Worm (Caenorhabditis elegans) whole organism, early embryonic: ENCODE results near the gene stdh-3.

Experiments used
- B0310.2 ChIP-seq: sonication (generic microtip); optimal IDR thresholded peaks from 2 replicates; lab custom pipeline; 2016; ENCODE audit warnings: mild to moderate bottlenecking, missing genetic modification characterization, missing compliant biosample characterization
- ama-1 ChIP-seq: fragments of 150-350 bp; optimal IDR thresholded peaks from 2 replicates; lab custom pipeline; 2014
- ceh-13 ChIP-seq: fragments of 200-800 bp; sonication (Bioruptor generic); optimal IDR thresholded peaks from 2 replicates; lab custom pipeline; 2018; ENCODE audit warnings: mild to moderate bottlenecking, missing genetic modification characterization, missing compliant biosample characterization
- ets-7 ChIP-seq: sonication (generic microtip); optimal IDR thresholded peaks from 2 replicates; lab custom pipeline; 2016; ENCODE audit warnings: missing genotype, missing genetic modification characterization, missing compliant biosample characterization
- flt-1 ChIP-seq: fragments of 200-800 bp; sonication (Bioruptor generic); IDR thresholded peaks from 2 replicates; pipeline ENCODE4 v1.3.6; 2022; ENCODE audit warnings: missing genetic modification characterization, missing compliant biosample characterization
- hnd-1 ChIP-seq: sonication (generic microtip); optimal IDR thresholded peaks from 2 replicates; lab custom pipeline; 2016; ENCODE audit warnings: missing genetic modification characterization, missing compliant biosample characterization
- sea-1 ChIP-seq: fragments of 200-800 bp; sonication (Bioruptor generic); conservative IDR thresholded peaks from 2 replicates; pipeline ENCODE4 v1.3.6; 2022; ENCODE audit warnings: missing genetic modification characterization, missing compliant biosample characterization
- tbx-11 ChIP-seq: fragments of 200-800 bp; sonication (Bioruptor generic); IDR thresholded peaks from 2 replicates; pipeline ENCODE4 v1.3.6; 2022; ENCODE audit warnings: missing genetic modification characterization, missing compliant biosample characterization
- tbx-37 ChIP-seq: fragments of 200-800 bp; sonication (Bioruptor generic); conservative IDR thresholded peaks from 2 replicates; pipeline ENCODE4 v1.3.6; 2022; ENCODE audit warnings: missing genetic modification reagents, missing genetic modification characterization, missing compliant biosample characterization
- tra-4 ChIP-seq: sonication (generic microtip); optimal IDR thresholded peaks from 2 replicates; lab custom pipeline; 2017; ENCODE audit warnings: missing genetic modification characterization, missing compliant biosample characterization

DNA sequence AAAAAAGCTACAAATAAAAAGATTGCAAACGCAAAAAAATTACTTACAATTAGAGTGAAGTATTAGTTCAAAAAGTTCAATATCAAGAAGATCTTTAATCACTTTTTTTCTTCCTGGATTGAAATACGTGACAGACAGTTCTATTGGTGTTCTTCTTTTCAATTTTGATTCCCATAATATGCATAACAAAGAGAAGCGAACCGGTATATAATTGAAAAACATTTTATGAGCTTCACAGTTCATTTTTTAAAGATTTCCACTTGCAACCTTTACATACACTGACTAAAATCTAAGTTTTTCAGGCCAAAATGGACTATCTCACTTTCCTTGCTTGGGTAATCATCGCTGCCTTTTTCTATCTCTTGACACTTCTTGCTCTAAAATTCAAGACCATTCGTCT is 27.9 kb upstream of the stdh-3 start, which contains the start of gene T22G5.1:
- TF ChIP-seq B0310.2 = no peak
- no peak for TF ChIP-seq ama-1 (lab: Kevin White, UChicago)
- TF ChIP-seq flt-1 = no peak
- TF ChIP-seq tbx-37 (GFP tag; lab: Robert Waterston, UW) = no peak
- TF ChIP-seq ceh-13 = no peak
- no peak for TF ChIP-seq sea-1 (GFP tag; lab: Robert Waterston, UW)
- no peak for TF ChIP-seq ets-7 (tag; lab: Kevin White, UChicago)
- TF ChIP-seq hnd-1 (tag; lab: Kevin White, UChicago) = no peak
- TF ChIP-seq tra-4 (tag; lab: Kevin White, UChicago) = no peak
- no peak for TF ChIP-seq tbx-11 (GFP tag; lab: Robert Waterston, UW)
